Fruit fly (Drosophila melanogaster) whole organism, adult: ENCODE measurements around the gene TwdlX.

ENCODE experiments used
- CG11617 ChIP-seq: fragments of 200-800 bp; sonication (Bioruptor generic); optimal IDR thresholded peaks from 2 replicates; lab custom pipeline; 2017; ENCODE audit warnings: mild to moderate bottlenecking, missing biosample characterization, missing genetic modification reagents, missing genetic modification characterization
- CG12768 ChIP-seq: fragments of 200-800 bp; sonication (Bioruptor generic); optimal IDR thresholded peaks from 2 replicates; lab custom pipeline; 2017; ENCODE audit warnings: missing biosample characterization, missing genetic modification characterization, mild to moderate bottlenecking, moderate library complexity, missing genetic modification reagents
- CG14711 ChIP-seq: fragments of 200-800 bp; sonication (Bioruptor generic); optimal IDR thresholded peaks from 2 replicates; lab custom pipeline; 2018; ENCODE audit warnings: missing biosample characterization, mild to moderate bottlenecking, missing genetic modification characterization, moderate library complexity
- CG1620 ChIP-seq: fragments of 200-800 bp; sonication (Bioruptor generic); optimal IDR thresholded peaks from 2 replicates; lab custom pipeline; 2016; ENCODE audit warnings: missing biosample characterization, missing genetic modification characterization
- CG33017 ChIP-seq: fragments of 200-800 bp; sonication (Bioruptor generic); optimal IDR thresholded peaks from 2 replicates; lab custom pipeline; 2018; ENCODE audit warnings: missing biosample characterization, mild to moderate bottlenecking, missing genetic modification characterization, moderate library complexity
- CG5204 ChIP-seq: fragments of 200-800 bp; sonication (Bioruptor generic); optimal IDR thresholded peaks from 2 replicates; lab custom pipeline; 2016; ENCODE audit warnings: missing biosample characterization, missing genetic modification characterization
- CG7045 ChIP-seq: fragments of 200-800 bp; sonication (Bioruptor generic); optimal IDR thresholded peaks from 2 replicates; lab custom pipeline; 2017; ENCODE audit warnings: missing biosample characterization, mild to moderate bottlenecking, missing genetic modification characterization
- CG7101 ChIP-seq: fragments of 200-800 bp; sonication (Bioruptor generic); optimal IDR thresholded peaks from 2 replicates; lab custom pipeline; 2018; ENCODE audit warnings: missing biosample characterization, mild to moderate bottlenecking, missing genetic modification characterization, moderate library complexity
- Clk ChIP-seq: fragments of 200-800 bp; sonication (Bioruptor generic); optimal IDR thresholded peaks from 2 replicates; lab custom pipeline; 2017; ENCODE audit warnings: missing biosample characterization, missing genetic modification characterization
- Crg-1 ChIP-seq: fragments of 200-800 bp; sonication (Bioruptor generic); optimal IDR thresholded peaks from 2 replicates; lab custom pipeline; 2016; ENCODE audit warnings: missing biosample characterization, missing genetic modification characterization
- Hr96 ChIP-seq: fragments of 200-800 bp; sonication (Bioruptor generic); optimal IDR thresholded peaks from 2 replicates; lab custom pipeline; 2016; ENCODE audit warnings: missing biosample characterization, missing genetic modification characterization
- Mnt ChIP-seq: fragments of 200-800 bp; sonication (Bioruptor generic); optimal IDR thresholded peaks from 2 replicates; lab custom pipeline; 2016; ENCODE audit warnings: missing biosample characterization, mild to moderate bottlenecking, missing genetic modification characterization
- bab1 ChIP-seq: fragments of 200-800 bp; sonication (Bioruptor generic); optimal IDR thresholded peaks from 3 replicates; lab custom pipeline; 2019; ENCODE audit warnings: missing biosample characterization, mild to moderate bottlenecking, missing genetic modification characterization, moderate library complexity
- cic ChIP-seq: fragments of 200-800 bp; sonication (Bioruptor generic); optimal IDR thresholded peaks from 2 replicates; lab custom pipeline; 2017; ENCODE audit warnings: missing biosample characterization, mild to moderate bottlenecking, missing genetic modification characterization, moderate library complexity
- cnc ChIP-seq, 2 experiments: fragments of >200 bp; optimal IDR thresholded peaks; 2 replicates each; lab custom pipeline; 2017
- kay ChIP-seq: fragments of 200-800 bp; sonication (Bioruptor generic); peaks from one replicate; lab custom pipeline; 2016; ENCODE audit warnings: missing biosample characterization, missing genetic modification characterization, borderline replicate concordance
- ovo ChIP-seq: fragments of 200-800 bp; sonication (Bioruptor generic); optimal IDR thresholded peaks from 2 replicates; lab custom pipeline; 2016; ENCODE audit warnings: missing biosample characterization, missing genetic modification characterization
- pad ChIP-seq: fragments of 200-800 bp; sonication (Bioruptor generic); optimal IDR thresholded peaks from 3 replicates; lab custom pipeline; 2017; ENCODE audit warnings: missing biosample characterization, missing genetic modification characterization, mild to moderate bottlenecking, moderate library complexity, missing genetic modification reagents
- tj ChIP-seq: fragments of 200-800 bp; sonication (Bioruptor generic); optimal IDR thresholded peaks from 3 replicates; lab custom pipeline; 2017; ENCODE audit warnings: missing biosample characterization, mild to moderate bottlenecking, missing genetic modification characterization, moderate library complexity
- toe ChIP-seq: fragments of 200-800 bp; sonication (Bioruptor generic); optimal IDR thresholded peaks from 2 replicates; lab custom pipeline; 2016; ENCODE audit warnings: missing biosample characterization, missing genetic modification characterization

The TwdlX gene

dm6 chrX:16765809-16766208 is 34.9 kb downstream of the TwdlX start:
- TF ChIP-seq cnc (optimal IDR thresholded peaks at IDR 0.05; lab: Kevin White, UChicago) (no peak), CG7101 (tag; lab: Kevin White, UChicago) (no peak), tj (GFP tag; lab: Kevin White, UChicago) (no peak), kay (GFP tag; lab: Kevin White, UChicago) (no peak), CG14711 (tag; lab: Kevin White, UChicago) (no peak), Hr96 (no peak), CG5204 (GFP tag; lab: Kevin White, UChicago) (no peak), bab1 (GFP tag; lab: Kevin White, UChicago) (no peak), CG33017 (tag; lab: Kevin White, UChicago) (no peak)

- TF ChIP-seq Crg-1 (no peak), CG11617 (no peak), bab1 (GFP tag; lab: Kevin White, UChicago) (no peak), cic (GFP tag; lab: Kevin White, UChicago) (no peak), CG33017 (tag; lab: Kevin White, UChicago) (no peak), CG14711 (tag; lab: Kevin White, UChicago) (no peak), cnc (optimal IDR thresholded peaks at IDR 0.05; lab: Kevin White, UChicago) (no peak), tj (GFP tag; lab: Kevin White, UChicago) (no peak), pad (no peak), Mnt (GFP tag; lab: Kevin White, UChicago) (no peak), Hr96 (no peak), toe (GFP tag; lab: Kevin White, UChicago) (no peak), Clk (GFP tag; lab: Kevin White, UChicago) (no peak), CG7101 (tag; lab: Kevin White, UChicago) (no peak), CG7045 (GFP tag; lab: Kevin White, UChicago) (no peak), CG12768 (GFP tag; lab: Kevin White, UChicago) (no peak)
These were observed 36.1 kb downstream of the TwdlX start for dm6 chrX:16766868-16767431.

dm6 chrX:16768770-16769169 is 37.9 kb downstream of the TwdlX start:
- TF ChIP-seq Mnt (GFP tag; lab: Kevin White, UChicago) = no peak
- no peak for TF ChIP-seq ovo (GFP tag; lab: Kevin White, UChicago)
- no peak for TF ChIP-seq CG14711 (tag; lab: Kevin White, UChicago)

dm6 chrX:16772882-16773827 is 42.3 kb downstream of the TwdlX start:
- TF ChIP-seq CG7045 (GFP tag; lab: Kevin White, UChicago) (no peak), kay (GFP tag; lab: Kevin White, UChicago) (no peak), CG14711 (tag; lab: Kevin White, UChicago) (peak; percentile 9)

- TF ChIP-seq bab1 (GFP tag; lab: Kevin White, UChicago) (no peak), Crg-1 (no peak), Clk (GFP tag; lab: Kevin White, UChicago) (no peak), Mnt (GFP tag; lab: Kevin White, UChicago) (no peak), CG5204 (GFP tag; lab: Kevin White, UChicago) (no peak), CG1620 (no peak), cnc (optimal IDR thresholded peaks at IDR 0.05; lab: Kevin White, UChicago) (no peak), CG12768 (GFP tag; lab: Kevin White, UChicago) (no peak), cic (GFP tag; lab: Kevin White, UChicago) (no peak), toe (GFP tag; lab: Kevin White, UChicago) (no peak), pad (no peak), ovo (GFP tag; lab: Kevin White, UChicago) (no peak), CG14711 (tag; lab: Kevin White, UChicago) (no peak), CG7101 (tag; lab: Kevin White, UChicago) (no peak)
These were observed 43.5 kb downstream of the TwdlX start for dm6 chrX:16774201-16775061.

dm6 chrX:16775083-16775482 is 44.2 kb downstream of the TwdlX start:
- TF ChIP-seq CG5204 (GFP tag; lab: Kevin White, UChicago) (no peak), bab1 (GFP tag; lab: Kevin White, UChicago) (no peak), CG14711 (tag; lab: Kevin White, UChicago) (no peak), cic (GFP tag; lab: Kevin White, UChicago) (no peak)
